Worm (Caenorhabditis elegans): ENCODE results near the gene ZK512.4.

Gene ZK512.4

DNA sequence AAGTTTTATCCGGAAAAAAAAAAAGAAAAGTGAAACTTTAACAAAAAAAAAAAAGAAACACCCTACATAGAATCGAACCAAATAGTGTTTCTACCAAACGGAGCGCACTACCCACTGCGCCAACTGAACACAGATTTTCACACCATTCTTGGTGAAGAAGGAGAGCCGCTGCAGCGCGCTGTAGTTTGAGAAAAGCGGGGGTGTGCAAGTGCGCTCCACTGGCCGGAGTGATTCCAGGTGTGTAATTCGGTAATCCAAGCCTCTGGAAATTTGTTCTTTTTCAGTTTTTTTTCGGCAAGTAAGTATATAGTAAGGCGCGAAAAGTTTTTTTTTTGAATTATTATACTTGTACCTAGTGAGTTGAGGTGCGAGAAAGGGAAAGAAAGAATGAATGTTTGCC lies 34.2 kb upstream of the ZK512.4 start (continued):
- TF ChIP-seq Y79H2A.3 (GFP tag; conservative IDR thresholded peaks at IDR 0.05) (0 out of 2 replicates have a peak, but pooled peaks have one; percentile 36), egrh-3 (GFP tag; IDR thresholded peaks at IDR 0.05) (peak; percentile 64), rcor-1 (GFP tag; IDR thresholded peaks at IDR 0.05) (peak; percentile 68), T26A5.8 (tag; optimal IDR thresholded peaks at IDR 0.05) (peak; percentile 5), Y53F4B.3 (GFP tag; IDR thresholded peaks at IDR 0.05) (peak; percentile 59), B0336.3 (GFP tag; IDR thresholded peaks at IDR 0.05) (peak; percentile 64; the same call in 1 of the 2 replicates), D2030.7 (GFP tag; IDR thresholded peaks at IDR 0.05) (peak; percentile 78), aptf-3 (GFP tag; IDR thresholded peaks at IDR 0.05) (peak; percentile 91), Y95B8A.8 (GFP tag; IDR thresholded peaks at IDR 0.05) (peak; percentile 56; the same call in 1 of the 2 replicates), madf-8 (GFP tag; conservative IDR thresholded peaks at IDR 0.05) (peak; percentile 29; the same call in 1 of the 2 replicates), athp-1 (tag; optimal IDR thresholded peaks at IDR 0.05) (peak; percentile 3), ceh-91 (GFP tag; IDR thresholded peaks at IDR 0.05) (peak; percentile 41), nhr-90 (tag; optimal IDR thresholded peaks at IDR 0.05) (peak; percentile 1), hmg-20 (GFP tag; IDR thresholded peaks at IDR 0.05) (0 out of 2 replicates have a peak, but pooled peaks have one; percentile 51), madf-3 (GFP tag; IDR thresholded peaks at IDR 0.05) (peak; percentile 86), Y53G8AR.9 (GFP tag; conservative IDR thresholded peaks at IDR 0.05) (peak; percentile 80), sea-2 (GFP tag; IDR thresholded peaks at IDR 0.05) (0 out of 2 replicates have a peak, but pooled peaks have one; percentile 25), lsl-1 (GFP tag; optimal IDR thresholded peaks at IDR 0.05) (peak; percentile 14), lin-26 (GFP tag; IDR thresholded peaks at IDR 0.05) (peak; percentile 85)

DNA sequence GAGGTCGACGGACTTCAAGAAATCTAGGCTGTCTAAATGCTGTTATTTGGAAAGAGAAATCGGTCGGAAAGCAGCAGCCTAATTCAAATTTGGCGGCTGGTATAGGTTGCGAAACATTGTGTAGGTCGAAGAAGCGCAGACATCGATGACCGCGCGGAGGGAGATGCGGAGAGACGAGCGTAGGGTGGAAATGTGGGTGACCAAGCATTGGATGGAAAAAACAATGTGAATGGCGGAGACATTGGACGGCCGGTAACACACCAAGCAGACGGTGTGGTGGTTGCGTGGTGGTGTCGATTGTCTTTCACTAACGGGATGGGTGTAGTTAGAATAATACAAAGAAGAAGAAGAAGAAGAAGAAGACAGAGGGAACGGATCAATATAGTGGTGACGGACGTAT lies 32.7 kb upstream of the ZK512.4 start:
- no peak for TF ChIP-seq madf-8 (GFP tag; conservative IDR thresholded peaks at IDR 0.05)
- peak; percentile 35; the same call in 1 of the 2 replicates for TF ChIP-seq hmg-1.2 (GFP tag; IDR thresholded peaks at IDR 0.05)

DNA sequence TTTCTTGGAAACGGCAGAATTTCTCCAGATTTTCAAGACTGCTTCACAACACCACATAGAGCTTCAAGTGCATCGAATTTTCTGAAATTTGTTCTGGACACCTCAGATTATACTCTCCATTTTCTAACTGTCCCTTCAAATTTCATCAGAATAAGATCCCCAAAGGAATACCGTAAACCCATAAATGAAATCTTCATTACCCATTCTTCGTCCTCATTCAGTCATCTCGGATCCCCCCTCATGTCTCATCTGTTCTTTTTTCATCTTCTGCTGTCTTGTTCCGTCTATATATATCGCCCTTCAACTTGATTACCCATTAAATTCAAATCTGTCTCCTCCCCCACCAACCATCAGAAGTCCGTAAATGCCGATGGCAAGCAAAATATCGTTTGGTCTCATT lies 31.1 kb upstream of the ZK512.4 start:
- TF ChIP-seq Y67H2A.10 (GFP tag; conservative IDR thresholded peaks at IDR 0.05) = no peak
- TF ChIP-seq egl-18 (GFP tag; IDR thresholded peaks at IDR 0.05) = no peak
- no peak for TF ChIP-seq unc-130 (GFP tag; optimal IDR thresholded peaks at IDR 0.05)
- TF ChIP-seq Y79H2A.3 (GFP tag; conservative IDR thresholded peaks at IDR 0.05) = no peak
- no peak for TF ChIP-seq repo-1 (tag; optimal IDR thresholded peaks at IDR 0.05)
- TF ChIP-seq attf-3 (GFP tag; conservative IDR thresholded peaks at IDR 0.05) = no peak
- no peak for TF ChIP-seq hlh-26 (GFP tag; conservative IDR thresholded peaks at IDR 0.05)
- TF ChIP-seq attf-6 (GFP tag; IDR thresholded peaks at IDR 0.05) = no peak
- TF ChIP-seq ztf-3 (GFP tag; optimal IDR thresholded peaks at IDR 0.05) = no peak
- TF ChIP-seq ceh-91 (GFP tag; IDR thresholded peaks at IDR 0.05) = no peak
- TF ChIP-seq ceh-79 (tag; optimal IDR thresholded peaks at IDR 0.05) = no peak
- no peak for TF ChIP-seq K12H6.12 (tag; optimal IDR thresholded peaks at IDR 0.05)
- no peak for TF ChIP-seq tbx-9 (tag; optimal IDR thresholded peaks at IDR 0.05; ENCODE audit: borderline replicate concordance)
- no peak for TF ChIP-seq dpff-1 (tag; optimal IDR thresholded peaks at IDR 0.05)
- no peak for TF ChIP-seq ekl-4 (GFP tag; IDR thresholded peaks at IDR 0.05)
- TF ChIP-seq F57A8.1 (GFP tag; optimal IDR thresholded peaks at IDR 0.05) = no peak
- no peak for TF ChIP-seq Y95B8A.8 (GFP tag; IDR thresholded peaks at IDR 0.05)

DNA sequence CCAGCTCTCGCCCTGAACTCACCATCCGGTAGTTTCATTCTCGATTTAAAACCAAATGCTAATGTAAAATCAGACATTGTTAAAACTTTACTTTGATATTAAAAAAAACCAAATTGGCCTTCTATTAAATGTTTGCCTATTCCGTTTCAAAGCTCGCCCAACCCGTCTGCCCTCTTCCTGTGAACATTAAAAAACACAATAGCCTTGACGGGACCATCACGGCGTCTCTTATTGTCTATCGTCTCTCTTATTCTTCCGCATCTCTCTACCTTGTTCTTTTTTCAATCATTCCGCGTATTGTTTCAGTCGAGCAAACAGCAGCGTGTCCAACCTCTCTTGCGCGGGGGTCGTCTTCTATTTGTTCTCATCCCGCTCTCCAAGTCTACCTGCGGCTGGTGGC lies 30.5 kb upstream of the ZK512.4 start, which contains the start of gene ZK512.1:
ZK512.1 (plus strand) TSS at position 301 of the 400 bp plus-strand sequence.
- TF ChIP-seq tbx-9 (tag; optimal IDR thresholded peaks at IDR 0.05; ENCODE audit: borderline replicate concordance) (no peak), C06A6.2 (GFP tag; conservative IDR thresholded peaks at IDR 0.05) (no peak), F37B4.10 (GFP tag; IDR thresholded peaks at IDR 0.05) (no peak), madf-3 (GFP tag; IDR thresholded peaks at IDR 0.05) (no peak), hrde-1 (tag; optimal IDR thresholded peaks at IDR 0.05; ENCODE audit: borderline replicate concordance) (no peak), K11D2.4 (GFP tag; IDR thresholded peaks at IDR 0.05) (no peak), madf-6 (GFP tag; IDR thresholded peaks at IDR 0.05) (no peak), dpl-1 (GFP tag; optimal IDR thresholded peaks at IDR 0.05) (no peak), chd-7 (tag; optimal IDR thresholded peaks at IDR 0.05) (no peak), C17E4.6 (GFP tag; IDR thresholded peaks at IDR 0.05) (no peak), unc-62 (GFP tag; optimal IDR thresholded peaks at IDR 0.05) (no peak)

Measured in whole organism, young adult.